Fruit fly (Drosophila melanogaster) S2 (cell line): ENCODE data around the gene eIF3e.

Experiments
- CG8478 ChIP-seq: fragments of >200 bp; optimal IDR thresholded peaks from 2 replicates; lab custom pipeline; 2018
- CTCF ChIP-seq, 2 experiments: fragments of >200 bp; optimal IDR thresholded peaks; 2 replicates each; lab custom pipeline; 2018

DNA sequence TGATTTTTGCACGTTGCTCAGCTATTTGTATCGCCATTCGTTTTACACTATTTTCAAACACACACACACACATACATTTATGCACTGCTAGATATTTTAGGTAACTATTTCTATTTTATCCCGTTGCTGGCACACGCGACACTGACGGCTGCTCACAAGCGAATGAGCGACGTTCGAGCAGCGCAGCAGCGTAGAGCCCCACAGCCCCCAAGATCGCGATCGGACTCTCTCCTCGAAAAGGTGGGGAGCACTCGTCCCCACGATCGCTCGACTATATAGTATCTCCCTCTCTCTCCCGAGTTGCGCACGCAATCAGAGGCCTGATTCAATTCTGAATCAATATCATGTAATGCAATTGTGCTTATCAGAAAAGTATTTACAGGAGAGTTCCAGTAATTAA is 13.3 kb upstream of the eIF3e start:
- no peak for TF ChIP-seq CG8478
- no peak for TF ChIP-seq CTCF (optimal IDR thresholded peaks at IDR 0.05; lab: Kevin White, UChicago)
